Worm (Caenorhabditis elegans) whole organism, young adult: Measurements from ENCODE around the gene fbxa-82.

Experiments
- B0035.1 ChIP-seq: sonication (generic microtip); optimal IDR thresholded peaks from 2 replicates; lab custom pipeline; 2016; ENCODE audit warnings: missing genetic modification characterization, mild to moderate bottlenecking, missing compliant biosample characterization, missing genotype, missing genetic modification reagents
- C17E4.6 ChIP-seq: fragments of 200-800 bp; sonication (Bioruptor generic); IDR thresholded peaks from 2 replicates; pipeline ENCODE4 v1.3.6; 2022; ENCODE audit warnings: missing genetic modification reagents, missing genetic modification characterization, missing compliant biosample characterization
- F39B2.1 ChIP-seq: fragments of 200-800 bp; sonication (Bioruptor generic); IDR thresholded peaks from 2 replicates; pipeline ENCODE4 v1.3.6; 2022; ENCODE audit warnings: missing genetic modification reagents, missing genetic modification characterization, missing compliant biosample characterization
- F55B11.4 ChIP-seq: sonication (generic microtip); optimal IDR thresholded peaks from 2 replicates; lab custom pipeline; 2016; ENCODE audit warnings: missing compliant biosample characterization, missing genetic modification characterization, borderline replicate concordance; ENCODE audit not compliant: insufficient read depth
- F57C9.4 ChIP-seq: sonication (generic microtip); optimal IDR thresholded peaks from 2 replicates; lab custom pipeline; 2017; ENCODE audit warnings: mild to moderate bottlenecking, missing genetic modification characterization, missing compliant biosample characterization
- K11D2.4 ChIP-seq: fragments of 200-800 bp; sonication (Bioruptor generic); IDR thresholded peaks from 2 replicates; pipeline ENCODE4 v1.3.6; 2022; ENCODE audit warnings: missing genetic modification reagents, missing genetic modification characterization, missing compliant biosample characterization
- T07F8.4 ChIP-seq: sonication (generic microtip); optimal IDR thresholded peaks from 2 replicates; lab custom pipeline; 2016; ENCODE audit warnings: mild to moderate bottlenecking, missing genetic modification characterization, moderate library complexity, missing compliant biosample characterization
- T26A5.8 ChIP-seq: sonication (generic microtip); optimal IDR thresholded peaks from 2 replicates; lab custom pipeline; 2016; ENCODE audit warnings: missing genetic modification characterization, missing compliant biosample characterization
- Y53G8AR.9 ChIP-seq: fragments of 200-800 bp; sonication (Bioruptor generic); conservative IDR thresholded peaks from 2 replicates; pipeline ENCODE4 v1.3.6; 2022; ENCODE audit warnings: missing genetic modification reagents, missing genetic modification characterization, missing compliant biosample characterization
- Y67H2A.10 ChIP-seq: fragments of 200-800 bp; sonication (Bioruptor generic); conservative IDR thresholded peaks from 2 replicates; pipeline ENCODE4 v1.3.6; 2022; ENCODE audit warnings: missing genetic modification reagents, missing genetic modification characterization, missing compliant biosample characterization
- Y79H2A.3 ChIP-seq: fragments of 200-800 bp; sonication (Bioruptor generic); conservative IDR thresholded peaks from 2 replicates; pipeline ENCODE4 v1.3.6; 2022; ENCODE audit warnings: missing genetic modification reagents, missing genetic modification characterization, missing compliant biosample characterization
- ama-1 ChIP-seq, 3 experiments: fragments of 150-350 bp in 1 of 3; sonication (generic microtip) in 2 of 3; optimal IDR thresholded peaks; 2 replicates each; lab custom pipeline; 2014 to 2018; ENCODE audit warnings: missing biosample characterization in 2 of 3, missing genetic modification characterization in 2 of 3, missing genetic modification reagents in 2 of 3
- atf-7 ChIP-seq: sonication (generic microtip); optimal IDR thresholded peaks from 2 replicates; lab custom pipeline; 2017; ENCODE audit warnings: mild to moderate bottlenecking, missing genetic modification characterization, missing compliant biosample characterization
- athp-1 ChIP-seq: sonication (generic microtip); optimal IDR thresholded peaks from 2 replicates; lab custom pipeline; 2017; ENCODE audit warnings: mild to moderate bottlenecking, missing genetic modification characterization, missing compliant biosample characterization
- cebp-2 ChIP-seq: fragments of 200-800 bp; sonication (Bioruptor generic); IDR thresholded peaks from 2 replicates; pipeline ENCODE4 v1.3.6; 2022; ENCODE audit warnings: missing genetic modification characterization, missing compliant biosample characterization
- ceh-100 ChIP-seq: fragments of 200-800 bp; sonication (Bioruptor generic); IDR thresholded peaks from 2 replicates; pipeline ENCODE4 v1.3.6; 2022; ENCODE audit warnings: missing genetic modification reagents, missing genetic modification characterization, missing compliant biosample characterization
- ceh-91 ChIP-seq: fragments of 200-800 bp; sonication (Bioruptor generic); IDR thresholded peaks from 2 replicates; pipeline ENCODE4 v1.3.6; 2022; ENCODE audit warnings: missing genetic modification reagents, missing genetic modification characterization, missing compliant biosample characterization
- die-1 ChIP-seq: sonication (generic microtip); optimal IDR thresholded peaks from 2 replicates; lab custom pipeline; 2016; ENCODE audit warnings: missing genotype, mild to moderate bottlenecking, missing genetic modification characterization, missing compliant biosample characterization
- fkh-3 ChIP-seq: sonication (generic microtip); optimal IDR thresholded peaks from 2 replicates; lab custom pipeline; 2016; ENCODE audit warnings: mild to moderate bottlenecking, missing genetic modification characterization, missing compliant biosample characterization
- hlh-12 ChIP-seq: sonication (generic microtip); optimal IDR thresholded peaks from 2 replicates; lab custom pipeline; 2016; ENCODE audit warnings: missing genetic modification characterization, missing compliant biosample characterization
- hmg-1.2 ChIP-seq: fragments of 200-800 bp; sonication (Bioruptor generic); IDR thresholded peaks from 2 replicates; pipeline ENCODE4 v1.3.6; 2022; ENCODE audit warnings: missing genetic modification reagents, missing genetic modification characterization, missing compliant biosample characterization
- lin-26 ChIP-seq: fragments of 200-800 bp; sonication (Bioruptor generic); IDR thresholded peaks from 2 replicates; pipeline ENCODE4 v1.3.6; 2022; ENCODE audit warnings: missing genetic modification reagents, missing genetic modification characterization, missing compliant biosample characterization
- madf-10 ChIP-seq: sonication (generic microtip); optimal IDR thresholded peaks from 2 replicates; lab custom pipeline; 2016; ENCODE audit warnings: mild to moderate bottlenecking, missing genetic modification characterization, missing compliant biosample characterization
- madf-3 ChIP-seq: fragments of 200-800 bp; sonication (Bioruptor generic); IDR thresholded peaks from 2 replicates; pipeline ENCODE4 v1.3.6; 2022; ENCODE audit warnings: missing genetic modification reagents, missing genetic modification characterization, missing compliant biosample characterization
- mcd-1 ChIP-seq: fragments of 200-800 bp; sonication (Bioruptor generic); IDR thresholded peaks from 2 replicates; pipeline ENCODE4 v1.3.6; 2022; ENCODE audit warnings: missing genetic modification reagents, missing genetic modification characterization, missing compliant biosample characterization
- mel-28 ChIP-seq: sonication (generic microtip); optimal IDR thresholded peaks from 2 replicates; lab custom pipeline; 2016; ENCODE audit warnings: borderline replicate concordance, mild to moderate bottlenecking, missing genetic modification characterization, missing compliant biosample characterization
- mes-4 ChIP-seq: sonication (generic microtip); optimal IDR thresholded peaks from 2 replicates; lab custom pipeline; 2016; ENCODE audit warnings: missing genotype, missing genetic modification characterization, missing compliant biosample characterization
- nfya-2 ChIP-seq: fragments of 200-800 bp; sonication (Bioruptor generic); IDR thresholded peaks from 2 replicates; pipeline ENCODE4 v1.3.6; 2022; ENCODE audit warnings: missing genetic modification reagents, missing genetic modification characterization, missing compliant biosample characterization
- nfyb-1 ChIP-seq: fragments of 200-800 bp; sonication (Bioruptor generic); IDR thresholded peaks from 2 replicates; pipeline ENCODE4 v1.3.6; 2022; ENCODE audit warnings: missing genetic modification reagents, missing genetic modification characterization, missing compliant biosample characterization
- nhr-27 ChIP-seq: fragments of 200-800 bp; sonication (Bioruptor generic); optimal IDR thresholded peaks from 2 replicates; lab custom pipeline; 2018; ENCODE audit warnings: mild to moderate bottlenecking, missing genetic modification characterization, moderate library complexity, missing compliant biosample characterization
- nhr-90 ChIP-seq: sonication (generic microtip); optimal IDR thresholded peaks from 2 replicates; lab custom pipeline; 2016; ENCODE audit warnings: missing genotype, mild to moderate bottlenecking, missing genetic modification characterization, missing compliant biosample characterization
- pha-4 ChIP-seq: fragments of 150-350 bp; sonication (generic microtip); optimal IDR thresholded peaks from 2 replicates; lab custom pipeline; 2014; ENCODE audit warnings: missing biosample characterization, missing genetic modification reagents, missing genetic modification characterization
- rcor-1 ChIP-seq: fragments of 200-800 bp; sonication (Bioruptor generic); IDR thresholded peaks from 2 replicates; pipeline ENCODE4 v1.3.6; 2022; ENCODE audit warnings: missing genetic modification reagents, missing genetic modification characterization, missing compliant biosample characterization
- rpc-1 ChIP-seq, 2 experiments: fragments of 150-350 bp in 1 of 2; sonication (generic microtip) in 1 of 2; optimal IDR thresholded peaks; 2 replicates each; lab custom pipeline; 2014 to 2018; ENCODE audit warnings: missing biosample characterization in 1 of 2, missing genetic modification characterization in 1 of 2, missing genetic modification reagents in 1 of 2, missing genotype in 1 of 2
- snpc-1.1 ChIP-seq: sonication (generic microtip); optimal IDR thresholded peaks from 2 replicates; lab custom pipeline; 2017; ENCODE audit warnings: missing genetic modification characterization, mild to moderate bottlenecking, missing compliant biosample characterization, antibody characterized with exemption, moderate library complexity, missing genotype, missing genetic modification reagents; ENCODE audit not compliant: insufficient read depth
- snpc-1.3 ChIP-seq: sonication (generic microtip); optimal IDR thresholded peaks from 2 replicates; lab custom pipeline; 2017; ENCODE audit warnings: missing genetic modification characterization, mild to moderate bottlenecking, missing compliant biosample characterization, antibody characterized with exemption, moderate library complexity, missing genotype, missing genetic modification reagents; ENCODE audit not compliant: insufficient read depth
- somi-1 ChIP-seq: fragments of 200-800 bp; sonication (Bioruptor generic); optimal IDR thresholded peaks from 2 replicates; lab custom pipeline; 2018; ENCODE audit warnings: mild to moderate bottlenecking, missing genetic modification characterization, missing compliant biosample characterization
- unc-62 ChIP-seq: fragments of 150-350 bp; optimal IDR thresholded peaks from 2 replicates; lab custom pipeline; 2014; ENCODE audit warnings: missing biosample characterization, missing genetic modification reagents, missing genetic modification characterization
- ztf-18 ChIP-seq: sonication (generic microtip); optimal IDR thresholded peaks from 2 replicates; lab custom pipeline; 2016; ENCODE audit warnings: missing genotype, mild to moderate bottlenecking, missing genetic modification characterization, missing compliant biosample characterization
- ztf-22 ChIP-seq: fragments of 200-800 bp; sonication (Bioruptor generic); optimal IDR thresholded peaks from 2 replicates; lab custom pipeline; 2018; ENCODE audit warnings: mild to moderate bottlenecking, missing genetic modification characterization, moderate library complexity, missing compliant biosample characterization

fbxa-82 gene

DNA sequence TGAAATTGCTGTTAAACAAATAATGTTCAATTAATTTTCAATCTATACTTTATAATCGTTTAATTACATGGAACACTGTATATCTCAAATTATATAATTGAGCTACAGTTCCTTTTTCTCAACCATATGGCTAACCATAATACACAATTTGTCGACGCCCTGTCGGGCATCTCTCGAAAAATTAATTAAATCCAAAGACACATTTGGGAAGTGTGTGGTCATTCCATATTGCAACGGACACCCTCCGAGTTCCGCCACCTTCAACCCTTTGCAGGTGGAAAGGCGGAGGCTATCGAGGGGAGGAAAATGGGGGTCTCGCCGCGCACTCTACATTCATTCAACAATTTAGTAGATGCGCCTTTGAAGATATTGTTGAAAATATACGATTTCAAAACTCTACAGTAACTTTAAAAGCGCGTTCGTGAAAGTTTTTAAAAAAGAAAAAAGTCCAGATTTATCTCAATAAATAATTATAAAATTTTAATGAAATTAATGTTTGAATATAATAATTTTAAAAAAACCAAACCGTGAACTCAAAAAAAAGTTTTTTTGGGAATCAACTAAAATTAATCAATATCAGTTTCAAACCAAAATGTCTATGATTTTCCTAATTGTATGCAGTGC, 23.3 kb downstream of the fbxa-82 start, which contains the start of gene F14H8.8 (continued):
- TF ChIP-seq rcor-1 (GFP tag; lab: Robert Waterston, UW), result peak; percentile 80
- no peak for TF ChIP-seq nfya-2 (GFP tag; lab: Robert Waterston, UW)
- TF ChIP-seq atf-7 (tag; lab: Kevin White, UChicago), result no peak
- no peak for TF ChIP-seq F57C9.4 (tag; lab: Kevin White, UChicago)
- TF ChIP-seq ztf-18 (tag; lab: Kevin White, UChicago), result no peak
- no peak for TF ChIP-seq Y67H2A.10 (GFP tag; lab: Robert Waterston, UW)
- no peak for TF ChIP-seq lin-26 (GFP tag; lab: Robert Waterston, UW)
- TF ChIP-seq mel-28 (tag; lab: Kevin White, UChicago), result no peak
- TF ChIP-seq snpc-1.3 (tag; lab: Kevin White, UChicago), result peak; percentile 93
- no peak for TF ChIP-seq hlh-12 (tag; lab: Kevin White, UChicago)
- no peak for TF ChIP-seq madf-3 (GFP tag; lab: Robert Waterston, UW)
- TF ChIP-seq ceh-91, result peak; percentile 37; the same call in 1 of the 2 replicates
- no peak for TF ChIP-seq nhr-90
- TF ChIP-seq T26A5.8, result no peak
- TF ChIP-seq unc-62 (GFP tag; lab: Kevin White, UChicago), result no peak
- TF ChIP-seq ztf-22, result no peak
- peak; percentile 60 for TF ChIP-seq ceh-100 (GFP tag; lab: Robert Waterston, UW)
- TF ChIP-seq F55B11.4 (tag; lab: Kevin White, UChicago), result no peak
- no peak for TF ChIP-seq rpc-1 (optimal IDR thresholded peaks at IDR 0.05; lab: Kevin White, UChicago)
- peak; percentile 13 for TF ChIP-seq rpc-1 (tag; optimal IDR thresholded peaks at IDR 0.05; lab: Kevin White, UChicago)
- peak; percentile 59; the same call in 1 of the 2 replicates for TF ChIP-seq Y53G8AR.9 (GFP tag; lab: Robert Waterston, UW)
- no peak for TF ChIP-seq F39B2.1 (GFP tag; lab: Robert Waterston, UW)
- peak; percentile 15 for TF ChIP-seq athp-1 (tag; lab: Kevin White, UChicago)
- TF ChIP-seq mcd-1, result peak; percentile 72
- TF ChIP-seq die-1 (tag; lab: Kevin White, UChicago), result peak; percentile 4
- 0 out of 2 replicates have a peak, but pooled peaks have one; percentile 15 for TF ChIP-seq nfyb-1 (GFP tag; lab: Robert Waterston, UW)
- peak; percentile 97 for TF ChIP-seq snpc-1.1 (tag; lab: Kevin White, UChicago)
- TF ChIP-seq somi-1 (GFP tag; lab: Kevin White, UChicago), result no peak

DNA sequence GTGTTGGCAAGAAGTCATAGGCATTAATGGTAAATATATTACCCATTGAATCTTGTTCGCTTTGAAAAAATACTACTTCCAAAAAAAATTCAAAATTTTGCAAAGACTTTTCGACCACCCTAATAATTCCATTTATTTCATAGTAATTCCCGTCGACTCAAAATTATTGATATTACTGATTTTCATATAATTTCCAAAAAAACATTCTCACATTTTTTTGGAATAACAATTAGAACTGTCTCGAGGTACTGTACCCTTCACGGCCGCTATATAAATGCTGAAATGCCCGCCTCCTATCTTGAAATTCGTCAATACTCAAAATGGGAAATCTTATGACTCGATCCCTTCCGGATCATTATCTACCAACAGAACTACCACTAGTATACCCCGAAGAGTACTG, 28.8 kb downstream of the fbxa-82 start, which contains the start of gene F14H8.4:
F14H8.4 (plus strand) TSS at position 301 of the 400 bp plus-strand sequence.
- no peak for TF ChIP-seq nhr-27 (tag; lab: Kevin White, UChicago)
- no peak for TF ChIP-seq C17E4.6 (GFP tag; lab: Robert Waterston, UW)
- TF ChIP-seq ama-1 (optimal IDR thresholded peaks at IDR 0.05; lab: Kevin White, UChicago), result no peak
- TF ChIP-seq ama-1 (GFP tag; optimal IDR thresholded peaks at IDR 0.05; lab: Kevin White, UChicago), result no peak
- TF ChIP-seq mes-4 (tag; lab: Kevin White, UChicago), result no peak
- TF ChIP-seq Y79H2A.3 (GFP tag; lab: Robert Waterston, UW), result no peak
- TF ChIP-seq B0035.1, result no peak
- TF ChIP-seq pha-4 (tag; lab: Kevin White, UChicago), result no peak
- TF ChIP-seq madf-10 (tag; lab: Kevin White, UChicago), result no peak
- no peak for TF ChIP-seq hmg-1.2 (GFP tag; lab: Robert Waterston, UW)
- TF ChIP-seq rcor-1 (GFP tag; lab: Robert Waterston, UW), result no peak
- TF ChIP-seq ceh-91, result no peak
- no peak for TF ChIP-seq cebp-2 (GFP tag; lab: Robert Waterston, UW)
- TF ChIP-seq K11D2.4, result no peak
- no peak for TF ChIP-seq nfyb-1 (GFP tag; lab: Robert Waterston, UW)
- TF ChIP-seq fkh-3 (tag; lab: Kevin White, UChicago), result no peak
- TF ChIP-seq T07F8.4 (tag; lab: Kevin White, UChicago), result no peak
- TF ChIP-seq, all 124 proteins: peak for 0
